Fruit fly (Drosophila melanogaster) whole organism, prepupa: ENCODE results near the gene CG42585.

ENCODE experiments used
- CG11902 ChIP-seq: fragments of 200-800 bp; sonication (Bioruptor generic); optimal IDR thresholded peaks from 3 replicates; lab custom pipeline; 2016; ENCODE audit warnings: missing biosample characterization, missing genetic modification characterization
- CG15336 ChIP-seq: fragments of 200-800 bp; sonication (Bioruptor generic); IDR thresholded peaks from 2 replicates; pipeline ENCODE4 v1.3.6; 2022; ENCODE audit warnings: missing biosample characterization, missing genetic modification characterization
- CG1621 ChIP-seq: fragments of 200-800 bp; sonication (Bioruptor generic); optimal IDR thresholded peaks from 3 replicates; lab custom pipeline; 2018; ENCODE audit warnings: missing biosample characterization, mild to moderate bottlenecking, missing genetic modification characterization
- CG16779 ChIP-seq: fragments of 200-800 bp; sonication (Bioruptor generic); optimal IDR thresholded peaks from 3 replicates; lab custom pipeline; 2017; ENCODE audit warnings: missing biosample characterization, mild to moderate bottlenecking, missing genetic modification characterization
- CG3919 ChIP-seq: fragments of 200-800 bp; sonication (Bioruptor generic); optimal IDR thresholded peaks from 3 replicates; lab custom pipeline; 2016; ENCODE audit warnings: missing biosample characterization, missing genetic modification characterization
- CG6163 ChIP-seq: fragments of 200-800 bp; sonication (Bioruptor generic); IDR thresholded peaks from 3 replicates; pipeline ENCODE4 v1.3.6; 2022; ENCODE audit warnings: missing biosample characterization, missing genetic modification characterization
- Lpt ChIP-seq: fragments of 200-800 bp; sonication (Bioruptor generic); optimal IDR thresholded peaks from 3 replicates; lab custom pipeline; 2016; ENCODE audit warnings: missing biosample characterization, missing genetic modification characterization
- acj6 ChIP-seq: fragments of 200-800 bp; sonication (Bioruptor generic); optimal IDR thresholded peaks from 3 replicates; lab custom pipeline; 2016; ENCODE audit warnings: missing biosample characterization, missing genetic modification characterization
- dac ChIP-seq: fragments of 200-800 bp; sonication (Bioruptor generic); optimal IDR thresholded peaks from 2 replicates; lab custom pipeline; 2017; ENCODE audit warnings: missing biosample characterization, mild to moderate bottlenecking, missing genetic modification characterization

- TF ChIP-seq CG3919 (no peak), acj6 (no peak), CG16779 (tag; lab: Kevin White, UChicago) (no peak), CG1621 (tag; lab: Kevin White, UChicago) (no peak), Lpt (no peak), CG15336 (GFP tag; lab: Robert Waterston, UW) (no peak), CG11902 (GFP tag; lab: Kevin White, UChicago) (no peak), CG6163 (GFP tag; lab: Robert Waterston, UW) (no peak), dac (GFP tag; lab: Kevin White, UChicago) (no peak)
These were observed 27.5 kb upstream of the CG42585 start, which contains the start of gene CG15282 for dm6 chr2L:14712245-14712644.
